Worm (Caenorhabditis elegans) whole organism, L1 larva: Measurements from ENCODE around the gene idpp-5.

ENCODE experiments used
- C04F5.9 ChIP-seq: sonication (generic microtip); optimal IDR thresholded peaks from 2 replicates; lab custom pipeline; 2016; ENCODE audit warnings: missing genetic modification characterization, missing compliant biosample characterization
- C16A3.4 ChIP-seq: fragments of 150-350 bp; optimal IDR thresholded peaks from 2 replicates; lab custom pipeline; 2014; ENCODE audit warnings: missing biosample characterization, missing genetic modification characterization
- F16B12.6 ChIP-seq: fragments of 150-350 bp; optimal IDR thresholded peaks from 2 replicates; lab custom pipeline; 2014; ENCODE audit warnings: missing biosample characterization, missing genetic modification characterization
- Y116A8C.19 ChIP-seq: sonication (generic microtip); optimal IDR thresholded peaks from 2 replicates; lab custom pipeline; 2016; ENCODE audit warnings: missing compliant biosample characterization, missing genetic modification characterization, borderline replicate concordance
- alr-1 ChIP-seq: fragments of 200-800 bp; sonication (Bioruptor generic); optimal IDR thresholded peaks from 2 replicates; lab custom pipeline; 2018; ENCODE audit warnings: borderline replicate concordance, mild to moderate bottlenecking, missing genetic modification characterization, missing compliant biosample characterization
- aly-2 ChIP-seq: fragments of 150-350 bp; optimal IDR thresholded peaks from 2 replicates; lab custom pipeline; 2014; ENCODE audit warnings: missing biosample characterization, missing genetic modification characterization
- blmp-1 ChIP-seq: fragments of 150-350 bp; optimal IDR thresholded peaks from 2 replicates; lab custom pipeline; 2014; ENCODE audit warnings: missing biosample characterization, missing genetic modification characterization
- ceh-63 ChIP-seq: fragments of 200-800 bp; sonication (Bioruptor generic); optimal IDR thresholded peaks from 2 replicates; lab custom pipeline; 2018; ENCODE audit warnings: mild to moderate bottlenecking, missing genetic modification characterization, missing compliant biosample characterization
- ceh-8 ChIP-seq: fragments of 200-800 bp; sonication (Bioruptor generic); optimal IDR thresholded peaks from 2 replicates; lab custom pipeline; 2018; ENCODE audit warnings: mild to moderate bottlenecking, missing genetic modification characterization, moderate library complexity, missing compliant biosample characterization
- ceh-82 ChIP-seq, 3 experiments: fragments of 150-350 bp in 1 of 3; sonication (generic microtip) in 2 of 3; optimal IDR thresholded peaks; 2 replicates each; lab custom pipeline; 2014 to 2017; ENCODE audit warnings: missing biosample characterization in 3 of 3, missing genetic modification characterization in 3 of 3
- ceh-88 ChIP-seq: fragments of 200-800 bp; sonication (Bioruptor generic); IDR thresholded peaks from 2 replicates; pipeline ENCODE4 v1.3.6; 2022; ENCODE audit warnings: missing genetic modification characterization, missing compliant biosample characterization
- ceh-90 ChIP-seq: sonication (generic microtip); optimal IDR thresholded peaks from 2 replicates; lab custom pipeline; 2016; ENCODE audit warnings: missing genetic modification characterization, missing compliant biosample characterization
- dpl-1 ChIP-seq, 3 experiments: fragments of 150-350 bp in 2 of 3; sonication (generic microtip) in 1 of 3; optimal IDR thresholded peaks; 2 replicates each; lab custom pipeline; 2014 to 2017; ENCODE audit warnings: missing biosample characterization in 3 of 3, missing genetic modification characterization in 3 of 3, missing genetic modification reagents in 3 of 3
- dsc-1 ChIP-seq: sonication (generic microtip); optimal IDR thresholded peaks from 2 replicates; lab custom pipeline; 2016; ENCODE audit warnings: mild to moderate bottlenecking, missing genetic modification characterization, missing compliant biosample characterization
- efl-1 ChIP-seq, 4 experiments: fragments of 150-350 bp; optimal IDR thresholded peaks in 3 of 4; peaks in 1 of 4; 1 replicate in 1 of 4; 2 replicates in 3 of 4; lab custom pipeline; 2014; ENCODE audit warnings: missing biosample characterization in 2 of 4, missing genetic modification characterization in 2 of 4, missing genetic modification reagents in 2 of 4
- egl-27 ChIP-seq, 2 experiments: fragments of 150-350 bp in 1 of 2; sonication (generic microtip); optimal IDR thresholded peaks; 3 replicates each; lab custom pipeline; 2017 to 2018; ENCODE audit warnings: missing biosample characterization in 2 of 2, missing genetic modification characterization in 2 of 2, missing genetic modification reagents in 2 of 2
- elt-2 ChIP-seq: sonication (generic microtip); optimal IDR thresholded peaks from 2 replicates; lab custom pipeline; 2016; ENCODE audit warnings: missing genetic modification characterization, mild to moderate bottlenecking, inconsistent platforms, missing compliant biosample characterization, missing genetic modification reagents
- fkh-10 ChIP-seq: sonication (generic microtip); optimal IDR thresholded peaks from 2 replicates; lab custom pipeline; 2017; ENCODE audit warnings: missing biosample characterization, missing genetic modification reagents, missing genetic modification characterization
- fkh-4 ChIP-seq: sonication (generic microtip); optimal IDR thresholded peaks from 2 replicates; lab custom pipeline; 2016; ENCODE audit warnings: missing compliant biosample characterization, missing genetic modification characterization, borderline replicate concordance
- fkh-8 ChIP-seq: sonication (generic microtip); optimal IDR thresholded peaks from 2 replicates; lab custom pipeline; 2016; ENCODE audit warnings: mild to moderate bottlenecking, missing genetic modification characterization, missing compliant biosample characterization
- hlh-4 ChIP-seq: sonication (generic microtip); optimal IDR thresholded peaks from 2 replicates; lab custom pipeline; 2016; ENCODE audit warnings: mild to moderate bottlenecking, missing genetic modification characterization, missing compliant biosample characterization
- hpl-2 ChIP-seq: fragments of 150-350 bp; optimal IDR thresholded peaks from 2 replicates; lab custom pipeline; 2014; ENCODE audit warnings: missing biosample characterization, missing genetic modification reagents, missing genetic modification characterization
- irx-1 ChIP-seq: sonication (generic microtip); optimal IDR thresholded peaks from 2 replicates; lab custom pipeline; 2016; ENCODE audit warnings: missing genetic modification characterization, missing compliant biosample characterization
- jun-1 ChIP-seq: fragments of 150-350 bp; optimal IDR thresholded peaks from 2 replicates; lab custom pipeline; 2014; ENCODE audit warnings: missing biosample characterization, missing genetic modification reagents, missing genetic modification characterization
- lin-13 ChIP-seq: fragments of 150-350 bp; optimal IDR thresholded peaks from 2 replicates; lab custom pipeline; 2014; ENCODE audit warnings: missing biosample characterization, missing genetic modification reagents, missing genetic modification characterization
- lin-15B ChIP-seq: fragments of 150-350 bp; sonication (generic microtip); optimal IDR thresholded peaks from 3 replicates; lab custom pipeline; 2014; ENCODE audit warnings: missing biosample characterization, missing genetic modification characterization
- lsy-2 ChIP-seq, 2 experiments: fragments of 150-350 bp; optimal IDR thresholded peaks; 2 replicates each; lab custom pipeline; 2014; ENCODE audit warnings: missing biosample characterization in 2 of 2, missing genetic modification characterization in 2 of 2
- mab-9 ChIP-seq: fragments of 200-800 bp; sonication (Bioruptor generic); IDR thresholded peaks from 2 replicates; pipeline ENCODE4 v1.3.6; 2022; ENCODE audit warnings: missing genetic modification reagents, missing genetic modification characterization, missing compliant biosample characterization
- mdl-1 ChIP-seq, 2 experiments: fragments of 150-350 bp; optimal IDR thresholded peaks; 2 replicates each; lab custom pipeline; 2014 to 2017; ENCODE audit warnings: missing biosample characterization in 2 of 2, missing genetic modification characterization in 2 of 2, inconsistent platforms in 1 of 2
- nhr-12 ChIP-seq: sonication (generic microtip); optimal IDR thresholded peaks from 2 replicates; lab custom pipeline; 2017; ENCODE audit warnings: missing biosample characterization, missing genetic modification characterization
- nhr-19 ChIP-seq: fragments of 200-800 bp; sonication (Bioruptor generic); conservative IDR thresholded peaks from 2 replicates; pipeline ENCODE4 v1.3.6; 2022; ENCODE audit warnings: missing genetic modification characterization, missing compliant biosample characterization
- nhr-237 ChIP-seq: fragments of 150-350 bp; optimal IDR thresholded peaks from 2 replicates; lab custom pipeline; 2014; ENCODE audit warnings: missing biosample characterization, missing genetic modification characterization
- nhr-28 ChIP-seq: fragments of 150-350 bp; optimal IDR thresholded peaks from 2 replicates; lab custom pipeline; 2014; ENCODE audit warnings: missing biosample characterization, missing genetic modification characterization
- nhr-71 ChIP-seq: sonication (generic microtip); optimal IDR thresholded peaks from 2 replicates; lab custom pipeline; 2016; ENCODE audit warnings: mild to moderate bottlenecking, missing genetic modification characterization, moderate library complexity, missing compliant biosample characterization
- nhr-76 ChIP-seq: sonication (generic microtip); optimal IDR thresholded peaks from 2 replicates; lab custom pipeline; 2017; ENCODE audit warnings: missing biosample characterization, missing genetic modification characterization
- nhr-77 ChIP-seq: fragments of 150-350 bp; optimal IDR thresholded peaks from 2 replicates; lab custom pipeline; 2014; ENCODE audit warnings: missing biosample characterization, missing genetic modification characterization
- nhr-84 ChIP-seq: sonication (generic microtip); optimal IDR thresholded peaks from 2 replicates; lab custom pipeline; 2017; ENCODE audit warnings: missing biosample characterization, missing genetic modification characterization
- pqm-1 ChIP-seq: sonication (generic microtip); optimal IDR thresholded peaks from 3 replicates; lab custom pipeline; 2017; ENCODE audit warnings: missing biosample characterization, missing genetic modification characterization
- rnt-1 ChIP-seq: sonication (generic microtip); optimal IDR thresholded peaks from 2 replicates; lab custom pipeline; 2016; ENCODE audit warnings: mild to moderate bottlenecking, missing genetic modification characterization, moderate library complexity, missing compliant biosample characterization
- skn-1 ChIP-seq: fragments of 150-350 bp; optimal IDR thresholded peaks from 2 replicates; lab custom pipeline; 2014; ENCODE audit warnings: missing biosample characterization, missing genetic modification characterization
- sptf-1 ChIP-seq: fragments of 150-350 bp; optimal IDR thresholded peaks from 2 replicates; lab custom pipeline; 2014; ENCODE audit warnings: missing biosample characterization, missing genetic modification characterization
- sup-37 ChIP-seq: fragments of 200-800 bp; sonication (Bioruptor generic); optimal IDR thresholded peaks from 2 replicates; lab custom pipeline; 2018; ENCODE audit warnings: mild to moderate bottlenecking, missing genetic modification characterization, missing compliant biosample characterization
- tbx-2 ChIP-seq: sonication (generic microtip); optimal IDR thresholded peaks from 2 replicates; lab custom pipeline; 2016; ENCODE audit warnings: missing genetic modification characterization, missing compliant biosample characterization
- unc-30 ChIP-seq: sonication (generic microtip); optimal IDR thresholded peaks from 2 replicates; lab custom pipeline; 2017; ENCODE audit warnings: missing biosample characterization, missing genetic modification characterization
- unc-62 ChIP-seq: fragments of 150-350 bp; optimal IDR thresholded peaks from 2 replicates; lab custom pipeline; 2014; ENCODE audit warnings: missing biosample characterization, missing genetic modification reagents, missing genetic modification characterization
- unc-86 ChIP-seq: sonication (generic microtip); optimal IDR thresholded peaks from 2 replicates; lab custom pipeline; 2016; ENCODE audit warnings: missing genetic modification characterization, missing compliant biosample characterization
- xbp-1 ChIP-seq: sonication (generic microtip); optimal IDR thresholded peaks from 2 replicates; lab custom pipeline; 2016; ENCODE audit warnings: missing genetic modification characterization, missing compliant biosample characterization
- zag-1 ChIP-seq: fragments of 150-350 bp; optimal IDR thresholded peaks from 2 replicates; lab custom pipeline; 2014; ENCODE audit warnings: missing biosample characterization, missing genetic modification characterization
- zip-4 ChIP-seq: fragments of 200-800 bp; sonication (Bioruptor generic); optimal IDR thresholded peaks from 2 replicates; lab custom pipeline; 2018; ENCODE audit warnings: mild to moderate bottlenecking, missing genetic modification characterization, moderate library complexity, missing compliant biosample characterization
- ztf-4 ChIP-seq: fragments of 150-350 bp; optimal IDR thresholded peaks from 2 replicates; lab custom pipeline; 2014; ENCODE audit warnings: missing biosample characterization, missing genetic modification characterization

idpp-5 gene

ce11 chrX:3832059-3832641 lies 39.5 kb upstream of the idpp-5 start (continued):
- TF ChIP-seq nhr-76: no peak
- TF ChIP-seq nhr-71 (tag; lab: Kevin White, UChicago): peak; percentile 56
- peak; percentile 87 for TF ChIP-seq elt-2 (tag; lab: Kevin White, UChicago)
- TF ChIP-seq egl-27 (tag; optimal IDR thresholded peaks at IDR 0.05; lab: Kevin White, UChicago): no peak
- no peak for TF ChIP-seq lin-15B (tag; lab: Kevin White, UChicago)
- TF ChIP-seq rnt-1 (tag; lab: Kevin White, UChicago): no peak
- no peak for TF ChIP-seq nhr-77
- TF ChIP-seq sptf-1 (tag; lab: Kevin White, UChicago): no peak
- TF ChIP-seq ceh-8: no peak
- no peak for TF ChIP-seq ceh-82 (tag; optimal IDR thresholded peaks at IDR 0.05; lab: Kevin White, UChicago)
- no peak for TF ChIP-seq F16B12.6
- TF ChIP-seq blmp-1 (tag; lab: Kevin White, UChicago): peak; percentile 78
- no peak for TF ChIP-seq xbp-1 (tag; lab: Kevin White, UChicago)
- no peak for TF ChIP-seq mab-9
- no peak for TF ChIP-seq irx-1 (tag; lab: Kevin White, UChicago)
- no peak for TF ChIP-seq hlh-4
- TF ChIP-seq nhr-19 (GFP tag; lab: Robert Waterston, UW): peak; percentile 48
- no peak for TF ChIP-seq jun-1 (tag; lab: Kevin White, UChicago)
- TF ChIP-seq mdl-1 (tag; optimal IDR thresholded peaks at IDR 0.05; lab: Kevin White, UChicago): peak in 1 of 2 experiments; percentile 69
- no peak for TF ChIP-seq C16A3.4 (tag; lab: Kevin White, UChicago)
- no peak for TF ChIP-seq pqm-1 (tag; lab: Kevin White, UChicago)
- no peak for TF ChIP-seq nhr-12 (tag; lab: Kevin White, UChicago)
- no peak for TF ChIP-seq dsc-1 (tag; lab: Kevin White, UChicago)
- TF ChIP-seq fkh-4 (tag; lab: Kevin White, UChicago): no peak
- no peak for TF ChIP-seq ztf-4 (tag; lab: Kevin White, UChicago)
- TF ChIP-seq ceh-63: no peak
- no peak for TF ChIP-seq lsy-2 (tag; optimal IDR thresholded peaks at IDR 0.05; lab: Kevin White, UChicago)
- TF ChIP-seq zag-1 (tag; lab: Kevin White, UChicago): no peak
- peak; percentile 63 for TF ChIP-seq skn-1 (tag; lab: Kevin White, UChicago)
- no peak for TF ChIP-seq lin-13
- TF ChIP-seq zip-4 (GFP tag; lab: Kevin White, UChicago): no peak
- no peak for TF ChIP-seq unc-30
- no peak for TF ChIP-seq nhr-237 (tag; lab: Kevin White, UChicago)
- no peak for TF ChIP-seq sup-37 (GFP tag; lab: Kevin White, UChicago)
- no peak for TF ChIP-seq efl-1 (optimal IDR thresholded peaks at IDR 0.05; lab: Kevin White, UChicago)
- peak in 1 of 2 experiments; percentile 94 for TF ChIP-seq efl-1 (GFP tag; optimal IDR thresholded peaks at IDR 0.05 in 1 of 2; lab: Kevin White, UChicago)
- TF ChIP-seq alr-1 (tag; lab: Kevin White, UChicago): no peak
- no peak for TF ChIP-seq C04F5.9 (tag; lab: Kevin White, UChicago)
- TF ChIP-seq ceh-90 (tag; lab: Kevin White, UChicago): no peak
- TF ChIP-seq unc-86 (tag; lab: Kevin White, UChicago): no peak
- TF ChIP-seq hpl-2 (GFP tag; lab: Kevin White, UChicago): no peak
- no peak for TF ChIP-seq Y116A8C.19 (tag; lab: Kevin White, UChicago)
- no peak for TF ChIP-seq ceh-88 (GFP tag; lab: Robert Waterston, UW)
- no peak for TF ChIP-seq unc-62 (GFP tag; lab: Kevin White, UChicago)
- no peak for TF ChIP-seq fkh-10 (GFP tag; lab: Kevin White, UChicago)
- TF ChIP-seq dpl-1 (GFP tag; optimal IDR thresholded peaks at IDR 0.05; lab: Kevin White, UChicago): no peak
- TF ChIP-seq fkh-8 (tag; lab: Kevin White, UChicago): no peak
- TF ChIP-seq tbx-2: peak; percentile 22
- TF ChIP-seq aly-2 (tag; lab: Kevin White, UChicago): no peak
- TF ChIP-seq nhr-28 (tag; lab: Kevin White, UChicago): no peak
- TF ChIP-seq nhr-84 (tag; lab: Kevin White, UChicago): no peak
- TF ChIP-seq, all 84 proteins: peak for 19
